Worm (Caenorhabditis elegans) whole organism, midembryonic: ENCODE measurements around the gene fbxa-83.

Source experiments
- T22C8.4 ChIP-seq: fragments of 200-800 bp; sonication (Bioruptor generic); IDR thresholded peaks from 2 replicates; pipeline ENCODE4 v1.3.6; 2022; ENCODE audit warnings: missing genetic modification characterization, missing compliant biosample characterization
- cog-1 ChIP-seq: sonication (generic microtip); optimal IDR thresholded peaks from 2 replicates; lab custom pipeline; 2016; ENCODE audit warnings: missing genetic modification characterization, missing compliant biosample characterization
- flt-1 ChIP-seq: fragments of 200-800 bp; sonication (Bioruptor generic); IDR thresholded peaks from 2 replicates; pipeline ENCODE4 v1.3.6; 2022; ENCODE audit warnings: missing genetic modification characterization, missing compliant biosample characterization
- klf-2 ChIP-seq: fragments of 200-800 bp; sonication (Bioruptor generic); conservative IDR thresholded peaks from 2 replicates; pipeline ENCODE4 v1.3.6; 2022; ENCODE audit warnings: missing genetic modification reagents, missing genetic modification characterization, missing compliant biosample characterization
- med-1 ChIP-seq: sonication (generic microtip); optimal IDR thresholded peaks from 2 replicates; lab custom pipeline; 2017; ENCODE audit warnings: missing genetic modification characterization, mild to moderate bottlenecking, missing compliant biosample characterization, antibody characterized with exemption, missing genetic modification reagents; ENCODE audit not compliant: insufficient read depth
- ref-1 ChIP-seq: fragments of 200-800 bp; sonication (Bioruptor generic); conservative IDR thresholded peaks from 2 replicates; pipeline ENCODE4 v1.3.6; 2022; ENCODE audit warnings: missing genetic modification reagents, missing genetic modification characterization, missing compliant biosample characterization
- tab-1 ChIP-seq: fragments of 200-800 bp; sonication (Bioruptor generic); IDR thresholded peaks from 2 replicates; pipeline ENCODE4 v1.3.6; 2022; ENCODE audit warnings: missing genetic modification characterization, missing compliant biosample characterization
- ztf-23 ChIP-seq: fragments of 200-800 bp; sonication (Bioruptor generic); IDR thresholded peaks from 2 replicates; pipeline ENCODE4 v1.3.6; 2022; ENCODE audit warnings: missing genetic modification reagents, missing genetic modification characterization, missing compliant biosample characterization
- ztf-29 ChIP-seq: fragments of 200-800 bp; sonication (Bioruptor generic); IDR thresholded peaks from 2 replicates; pipeline ENCODE4 v1.3.6; 2022; ENCODE audit warnings: missing genetic modification reagents, missing genetic modification characterization, missing compliant biosample characterization

fbxa-83 gene

ce11 chrIV:14337757-14338156 lies 11.6 kb upstream of the fbxa-83 start, which contains the start of gene Y67A10A.2:
Y67A10A.2 (plus strand) TSS chrIV:14338057.
- no peak for TF ChIP-seq ztf-23 (GFP tag; lab: Robert Waterston, UW)
- TF ChIP-seq cog-1 (tag; lab: Kevin White, UChicago), result no peak
- no peak for TF ChIP-seq tab-1
- TF ChIP-seq ztf-29 (GFP tag; lab: Robert Waterston, UW), result no peak
- TF ChIP-seq med-1 (GFP tag; lab: Kevin White, UChicago), result no peak
- TF ChIP-seq flt-1 (GFP tag; lab: Robert Waterston, UW), result no peak

- no peak for TF ChIP-seq cog-1 (tag; lab: Kevin White, UChicago)
- TF ChIP-seq tab-1, result no peak
- no peak for TF ChIP-seq ztf-29 (GFP tag; lab: Robert Waterston, UW)
- TF ChIP-seq ref-1 (GFP tag; lab: Robert Waterston, UW), result no peak
- no peak for TF ChIP-seq med-1 (GFP tag; lab: Kevin White, UChicago)
- no peak for TF ChIP-seq ztf-23 (GFP tag; lab: Robert Waterston, UW)
- no peak for TF ChIP-seq flt-1 (GFP tag; lab: Robert Waterston, UW)
- TF ChIP-seq T22C8.4 (GFP tag; lab: Robert Waterston, UW), result no peak
- TF ChIP-seq klf-2 (GFP tag; lab: Robert Waterston, UW), result no peak
These were observed 9.6 kb upstream of the fbxa-83 start for ce11 chrIV:14335768-14336167.

ce11 chrIV:14334359-14334758 lies 8.2 kb upstream of the fbxa-83 start, which contains the start of gene Y67A10A.3:
Y67A10A.3 (minus strand) TSS chrIV:14334459.
- TF ChIP-seq med-1 (GFP tag; lab: Kevin White, UChicago) (no peak), ref-1 (GFP tag; lab: Robert Waterston, UW) (no peak), ztf-29 (GFP tag; lab: Robert Waterston, UW) (no peak), cog-1 (tag; lab: Kevin White, UChicago) (no peak), flt-1 (GFP tag; lab: Robert Waterston, UW) (no peak), klf-2 (GFP tag; lab: Robert Waterston, UW) (no peak), tab-1 (no peak), T22C8.4 (GFP tag; lab: Robert Waterston, UW) (no peak), ztf-23 (GFP tag; lab: Robert Waterston, UW) (no peak)

ce11 chrIV:14326694-14327298 lies 613 bp upstream of the fbxa-83 start:
- TF ChIP-seq ztf-23 (GFP tag; lab: Robert Waterston, UW), result 0 out of 2 replicates have a peak, but pooled peaks have one; percentile 21
- peak; percentile 56; the same call in 1 of the 2 replicates for TF ChIP-seq flt-1 (GFP tag; lab: Robert Waterston, UW)
- no peak for TF ChIP-seq cog-1 (tag; lab: Kevin White, UChicago)

ce11 chrIV:14321655-14322054 lies 4.5 kb downstream of the fbxa-83 start, which contains the start of gene fbxa-126:
fbxa-126 (minus strand) TSS chrIV:14321755.
- TF ChIP-seq flt-1 (GFP tag; lab: Robert Waterston, UW) (no peak), cog-1 (tag; lab: Kevin White, UChicago) (no peak), klf-2 (GFP tag; lab: Robert Waterston, UW) (no peak)

- TF ChIP-seq flt-1 (GFP tag; lab: Robert Waterston, UW), result no peak
- TF ChIP-seq med-1 (GFP tag; lab: Kevin White, UChicago), result no peak
- TF ChIP-seq ztf-29 (GFP tag; lab: Robert Waterston, UW), result no peak
- no peak for TF ChIP-seq T22C8.4 (GFP tag; lab: Robert Waterston, UW)
- TF ChIP-seq cog-1 (tag; lab: Kevin White, UChicago), result no peak
- no peak for TF ChIP-seq klf-2 (GFP tag; lab: Robert Waterston, UW)
- no peak for TF ChIP-seq tab-1
- TF ChIP-seq ref-1 (GFP tag; lab: Robert Waterston, UW), result no peak
- no peak for TF ChIP-seq ztf-23 (GFP tag; lab: Robert Waterston, UW)
These were observed 8.1 kb downstream of the fbxa-83 start for ce11 chrIV:14318054-14318453.

ce11 chrIV:14305813-14306212 lies 20.4 kb downstream of the fbxa-83 start:
- TF ChIP-seq T22C8.4 (GFP tag; lab: Robert Waterston, UW), result no peak
- no peak for TF ChIP-seq flt-1 (GFP tag; lab: Robert Waterston, UW)
- no peak for TF ChIP-seq med-1 (GFP tag; lab: Kevin White, UChicago)
- no peak for TF ChIP-seq ztf-23 (GFP tag; lab: Robert Waterston, UW)
- TF ChIP-seq cog-1 (tag; lab: Kevin White, UChicago), result no peak
- no peak for TF ChIP-seq ref-1 (GFP tag; lab: Robert Waterston, UW)
- no peak for TF ChIP-seq tab-1
- TF ChIP-seq ztf-29 (GFP tag; lab: Robert Waterston, UW), result no peak

ce11 chrIV:14297058-14297457 lies 29.1 kb downstream of the fbxa-83 start:
- TF ChIP-seq ztf-29 (GFP tag; lab: Robert Waterston, UW) (no peak), med-1 (GFP tag; lab: Kevin White, UChicago) (no peak), flt-1 (GFP tag; lab: Robert Waterston, UW) (no peak), ztf-23 (GFP tag; lab: Robert Waterston, UW) (no peak), T22C8.4 (GFP tag; lab: Robert Waterston, UW) (no peak), tab-1 (no peak), cog-1 (tag; lab: Kevin White, UChicago) (no peak), ref-1 (GFP tag; lab: Robert Waterston, UW) (no peak), klf-2 (GFP tag; lab: Robert Waterston, UW) (no peak)

ce11 chrIV:14295262-14295661 lies 30.9 kb downstream of the fbxa-83 start:
- TF ChIP-seq med-1 (GFP tag; lab: Kevin White, UChicago) (no peak), T22C8.4 (GFP tag; lab: Robert Waterston, UW) (no peak), tab-1 (no peak), klf-2 (GFP tag; lab: Robert Waterston, UW) (no peak), ref-1 (GFP tag; lab: Robert Waterston, UW) (no peak), flt-1 (GFP tag; lab: Robert Waterston, UW) (no peak), cog-1 (tag; lab: Kevin White, UChicago) (no peak), ztf-29 (GFP tag; lab: Robert Waterston, UW) (no peak), ztf-23 (GFP tag; lab: Robert Waterston, UW) (no peak)
